Fruit fly (Drosophila melanogaster): ENCODE measurements around the gene CG10359.
A peak's percentile ranks its signal among the peaks of the same experiment; 100 is the strongest.

Gene CG10359

dm6 chr3L:3626069-3626468 is 14.1 kb downstream of the CG10359 start, which contains the start of gene dar1 (continued):
- TF ChIP-seq vri (GFP tag; optimal IDR thresholded peaks at IDR 0.05) (peak; percentile 1), CG6808 (GFP tag; optimal IDR thresholded peaks at IDR 0.05) (no peak), CG8119 (GFP tag; IDR thresholded peaks at IDR 0.05) (peak; percentile 17; the same call in 1 of the 3 replicates), CG34406 (GFP tag; optimal IDR thresholded peaks at IDR 0.05) (no peak), CG7368 (GFP tag; optimal IDR thresholded peaks at IDR 0.05) (no peak), CG31627 (GFP tag; optimal IDR thresholded peaks at IDR 0.05) (no peak), CG15336 (GFP tag; IDR thresholded peaks at IDR 0.05) (peak; percentile 30; the same call in 1 of the 2 replicates), Eip78C (GFP tag) (peak; percentile 58)

DNA sequence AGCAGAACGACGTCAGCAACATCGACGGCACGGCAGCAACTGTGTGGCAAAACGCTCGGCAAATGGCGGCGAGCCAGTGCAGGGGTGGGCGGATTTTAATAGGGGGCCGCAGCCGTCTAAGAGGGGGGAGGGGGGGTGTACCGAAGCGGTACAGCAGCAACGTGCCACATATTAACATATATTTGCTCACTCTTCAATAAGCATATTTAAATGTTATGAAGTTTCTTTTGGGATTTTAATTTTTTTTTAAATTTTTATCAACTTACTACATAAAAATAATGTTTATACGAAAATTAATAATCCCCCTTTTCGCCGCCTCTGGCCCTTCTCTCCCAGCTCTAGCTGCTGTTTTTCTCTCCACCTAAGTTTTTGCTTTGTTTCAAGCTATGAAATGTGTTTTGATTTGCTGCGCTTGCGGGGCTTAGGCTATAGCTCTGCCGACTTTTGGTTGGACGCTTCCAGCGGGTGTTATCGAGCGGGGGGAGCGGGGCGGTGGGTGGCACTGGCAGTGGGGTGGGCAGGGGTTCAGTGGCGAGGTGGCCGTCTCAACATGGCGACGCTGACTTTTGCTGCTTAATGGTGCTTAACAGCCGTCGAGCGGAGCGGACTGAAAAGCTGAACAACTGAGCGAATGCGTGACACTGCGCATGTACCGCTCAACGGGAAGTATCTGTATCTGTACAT is 20.6 kb downstream of the CG10359 start:
- TF ChIP-seq vri (GFP tag; optimal IDR thresholded peaks at IDR 0.05) (no peak), Gug (GFP tag; IDR thresholded peaks at IDR 0.05) (peak; percentile 85), CG11762 (GFP tag; optimal IDR thresholded peaks at IDR 0.05; ENCODE audit: insufficient read depth) (peak; percentile 13), topi (GFP tag; optimal IDR thresholded peaks at IDR 0.05) (no peak), CG7368 (GFP tag; optimal IDR thresholded peaks at IDR 0.05) (no peak), CG16779 (tag; optimal IDR thresholded peaks at IDR 0.05) (peak; percentile 27), CG3032 (tag; optimal IDR thresholded peaks at IDR 0.05) (peak; percentile 48), CG8319 (GFP tag; optimal IDR thresholded peaks at IDR 0.05) (no peak), CG10631 (GFP tag; optimal IDR thresholded peaks at IDR 0.05) (peak; percentile 54), CG8119 (GFP tag; IDR thresholded peaks at IDR 0.05) (peak; percentile 89), spab (GFP tag; optimal IDR thresholded peaks at IDR 0.05) (peak; percentile 60), CG4318 (GFP tag; optimal IDR thresholded peaks at IDR 0.05) (peak; percentile 83), acj6 (GFP tag; optimal IDR thresholded peaks at IDR 0.05) (peak; percentile 67), fd85E (GFP tag; optimal IDR thresholded peaks at IDR 0.05) (no peak), CG11294 (GFP tag; IDR thresholded peaks at IDR 0.05) (peak; percentile 88), pdm3 (GFP tag; optimal IDR thresholded peaks at IDR 0.05) (no peak), Eip78C (GFP tag) (peak; percentile 20), Ets96B (tag; optimal IDR thresholded peaks at IDR 0.05) (peak; percentile 43), Sox102F (GFP tag; optimal IDR thresholded peaks at IDR 0.05) (no peak), lz (GFP tag; optimal IDR thresholded peaks at IDR 0.05) (no peak), CG6808 (GFP tag; optimal IDR thresholded peaks at IDR 0.05) (peak; percentile 47), Sox15 (GFP tag; optimal IDR thresholded peaks at IDR 0.05) (peak; percentile 57), OdsH (GFP tag; optimal IDR thresholded peaks at IDR 0.05) (peak; percentile 74), dac (GFP tag; optimal IDR thresholded peaks at IDR 0.05) (peak; percentile 84), CG8632 (GFP tag; optimal IDR thresholded peaks at IDR 0.05) (peak; percentile 45), CG6792 (GFP tag; optimal IDR thresholded peaks at IDR 0.05) (peak; percentile 60), CG6276 (GFP tag; optimal IDR thresholded peaks at IDR 0.05) (peak; percentile 74), Eip75B (GFP tag; optimal IDR thresholded peaks at IDR 0.05) (no peak), Hr39 (GFP tag; optimal IDR thresholded peaks at IDR 0.05) (no peak), dsx (GFP tag; optimal IDR thresholded peaks at IDR 0.05; ENCODE audit: poor library complexity, severe bottlenecking) (peak; percentile 40), CG31627 (GFP tag; optimal IDR thresholded peaks at IDR 0.05) (no peak), cyc (GFP tag; optimal IDR thresholded peaks at IDR 0.05) (no peak), eg (GFP tag; IDR thresholded peaks at IDR 0.05) (peak; percentile 87), Blimp-1 (GFP tag; optimal IDR thresholded peaks at IDR 0.05) (no peak), CG34406 (GFP tag; optimal IDR thresholded peaks at IDR 0.05) (peak; percentile 47), CG32006 (GFP tag; optimal IDR thresholded peaks at IDR 0.05) (peak; percentile 91), Hr4 (GFP tag; optimal IDR thresholded peaks at IDR 0.05) (peak; percentile 30), svp (GFP tag) (no peak), Sox14 (GFP tag; optimal IDR thresholded peaks at IDR 0.05) (no peak), CG1621 (tag; optimal IDR thresholded peaks at IDR 0.05) (peak; percentile 26), Hr38 (GFP tag; optimal IDR thresholded peaks at IDR 0.05) (no peak), CG6163 (GFP tag; IDR thresholded peaks at IDR 0.05) (peak; percentile 78), Ets21C (GFP tag; optimal IDR thresholded peaks at IDR 0.05) (no peak), Eip93F (GFP tag; optimal IDR thresholded peaks at IDR 0.05) (no peak), salr (GFP tag; optimal IDR thresholded peaks at IDR 0.05) (peak; percentile 37 to 49), Lpt (GFP tag; optimal IDR thresholded peaks at IDR 0.05) (peak; percentile 58), CG15336 (GFP tag; IDR thresholded peaks at IDR 0.05) (peak; percentile 90), CG10669 (GFP tag; optimal IDR thresholded peaks at IDR 0.05) (peak; percentile 22)
